Worm (Caenorhabditis elegans) whole organism, L1 larva: ENCODE measurements around the gene clec-210.

Source experiments
- aly-2 ChIP-seq: fragments of 150-350 bp; optimal IDR thresholded peaks from 2 replicates; lab custom pipeline; 2014; ENCODE audit warnings: missing biosample characterization, missing genetic modification characterization
- mdl-1 ChIP-seq, 2 experiments: fragments of 150-350 bp; optimal IDR thresholded peaks; 2 replicates each; lab custom pipeline; 2014 to 2017; ENCODE audit warnings: missing biosample characterization in 2 of 2, missing genetic modification characterization in 2 of 2, inconsistent platforms in 1 of 2

ce11 chrV:3118167-3118566 lies at the start of gene clec-210:
- TF ChIP-seq mdl-1 (tag; optimal IDR thresholded peaks at IDR 0.05; lab: Kevin White, UChicago): no peak
- no peak for TF ChIP-seq aly-2
